Comparison of ENCODE assay signal across 4 worm cellular contexts in genomic region chrII:5032669-5033068, ce11.
A peak's percentile ranks its signal among the peaks of the same experiment; 100 is the strongest.
TF ChIP-seq lines count a peak whose summit lies in the region.

No protein-coding gene starts in this region.

TF ChIP-seq in whole organism, L2 larva, 48 proteins besides CTCF, POLR2A, EP300 and RAD21 (continues in another document):
- TF ChIP-seq fos-1 (tag; optimal IDR thresholded peaks at IDR 0.05; lab: Kevin White, UChicago) (peak; percentile 59), ztf-1 (GFP tag; conservative IDR thresholded peaks at IDR 0.05; lab: Robert Waterston, UW) (no peak), blmp-1 (tag; optimal IDR thresholded peaks at IDR 0.05; lab: Kevin White, UChicago; ENCODE audit: insufficient read depth) (no peak), ceh-82 (tag; optimal IDR thresholded peaks at IDR 0.05; lab: Kevin White, UChicago) (no peak), snpc-4 (tag; optimal IDR thresholded peaks at IDR 0.05; lab: Kevin White, UChicago) (peak; percentile 7), mbf-1 (tag; optimal IDR thresholded peaks at IDR 0.05; lab: Kevin White, UChicago) (no peak), ama-1 (optimal IDR thresholded peaks at IDR 0.05; lab: Kevin White, UChicago) (no peak), F13H6.1 (tag; optimal IDR thresholded peaks at IDR 0.05; lab: Kevin White, UChicago) (peak; percentile 70), ztf-11 (tag; optimal IDR thresholded peaks at IDR 0.05; lab: Kevin White, UChicago) (no peak), nhr-25 (tag; optimal IDR thresholded peaks at IDR 0.05; lab: Kevin White, UChicago) (peak; percentile 1), alr-1 (tag; optimal IDR thresholded peaks at IDR 0.05; lab: Kevin White, UChicago) (no peak), nhr-23 (tag; optimal IDR thresholded peaks at IDR 0.05; lab: Kevin White, UChicago) (no peak), elt-1 (tag; optimal IDR thresholded peaks at IDR 0.05; lab: Kevin White, UChicago) (no peak), gmeb-1 (tag; optimal IDR thresholded peaks at IDR 0.05; lab: Kevin White, UChicago) (peak; percentile 54), nhr-12 (tag; optimal IDR thresholded peaks at IDR 0.05; lab: Kevin White, UChicago) (no peak), Y55F3AM.14 (GFP tag; optimal IDR thresholded peaks at IDR 0.05; lab: Kevin White, UChicago) (no peak), ztf-4 (tag; optimal IDR thresholded peaks at IDR 0.05; lab: Kevin White, UChicago) (no peak), sma-9 (GFP tag; optimal IDR thresholded peaks at IDR 0.05; lab: Kevin White, UChicago) (peak; percentile 26), sma-9 (tag; optimal IDR thresholded peaks at IDR 0.05; lab: Kevin White, UChicago) (no peak), lin-13 (GFP tag; optimal IDR thresholded peaks at IDR 0.05; lab: Kevin White, UChicago) (peak; percentile 13), peb-1 (tag; optimal IDR thresholded peaks at IDR 0.05; lab: Kevin White, UChicago) (no peak), lin-11 (tag; optimal IDR thresholded peaks at IDR 0.05; lab: Kevin White, UChicago) (peak; percentile 11), dmd-4 (tag; optimal IDR thresholded peaks at IDR 0.05; lab: Kevin White, UChicago) (no peak), mdl-1 (tag; optimal IDR thresholded peaks at IDR 0.05; lab: Kevin White, UChicago) (peak in 1 of 2 experiments; percentile 10)

TF ChIP-seq in whole organism, L4 larva, 104 proteins besides CTCF, POLR2A, EP300 and RAD21 (continues in another document):
- TF ChIP-seq mdl-1 (tag; optimal IDR thresholded peaks at IDR 0.05; lab: Kevin White, UChicago) (peak in 1 of 2 experiments; percentile 25), aly-2 (tag; optimal IDR thresholded peaks at IDR 0.05; lab: Kevin White, UChicago) (no peak), nhr-77 (tag; optimal IDR thresholded peaks at IDR 0.05; lab: Kevin White, UChicago) (peak; percentile 71), lsy-2 (tag; optimal IDR thresholded peaks at IDR 0.05; lab: Kevin White, UChicago) (peak; percentile 29 to 70), lin-1 (GFP tag; IDR thresholded peaks at IDR 0.05; lab: Robert Waterston, UW) (peak; percentile 70; the same call in 1 of the 2 replicates), ceh-62 (tag; optimal IDR thresholded peaks at IDR 0.05; lab: Kevin White, UChicago) (no peak), daf-16 (GFP tag; optimal IDR thresholded peaks at IDR 0.05; lab: Kevin White, UChicago) (peak in 1 of 2 experiments; percentile 75), daf-16 (tag; optimal IDR thresholded peaks at IDR 0.05; lab: Kevin White, UChicago) (peak; percentile 70), vab-7 (GFP tag; IDR thresholded peaks at IDR 0.05; lab: Robert Waterston, UW) (peak; percentile 86), tag-97 (GFP tag; IDR thresholded peaks at IDR 0.05; lab: Robert Waterston, UW) (no peak), dmd-6 (GFP tag; IDR thresholded peaks at IDR 0.05; lab: Robert Waterston, UW) (peak; percentile 68), ama-1 (optimal IDR thresholded peaks at IDR 0.05; lab: Kevin White, UChicago) (no peak), attf-4 (tag; optimal IDR thresholded peaks at IDR 0.05; lab: Kevin White, UChicago) (no peak), zfp-2 (tag; optimal IDR thresholded peaks at IDR 0.05; lab: Kevin White, UChicago) (peak; percentile 19), unc-39 (tag; optimal IDR thresholded peaks at IDR 0.05; lab: Kevin White, UChicago) (no peak), ceh-44 (GFP tag; IDR thresholded peaks at IDR 0.05; lab: Robert Waterston, UW) (peak; percentile 59; the same call in 1 of the 2 replicates), mxl-2 (GFP tag; conservative IDR thresholded peaks at IDR 0.05; lab: Robert Waterston, UW) (0 out of 2 replicates have a peak, but pooled peaks have one; percentile 31), mdt-29 (GFP tag; IDR thresholded peaks at IDR 0.05; lab: Robert Waterston, UW) (no peak), ceh-82 (tag; optimal IDR thresholded peaks at IDR 0.05; lab: Kevin White, UChicago) (no peak), lin-13 (GFP tag; optimal IDR thresholded peaks at IDR 0.05; lab: Kevin White, UChicago) (peak; percentile 60), nhr-41 (GFP tag; IDR thresholded peaks at IDR 0.05; lab: Robert Waterston, UW) (peak; percentile 81), arid-1 (GFP tag; conservative IDR thresholded peaks at IDR 0.05; lab: Robert Waterston, UW) (peak; percentile 84), gei-8 (GFP tag; optimal IDR thresholded peaks at IDR 0.05; lab: Kevin White, UChicago) (peak; percentile 68), hlh-11 (tag; optimal IDR thresholded peaks at IDR 0.05; lab: Kevin White, UChicago) (peak; percentile 55)

TF ChIP-seq in whole organism, late embryonic, 69 proteins besides CTCF, POLR2A, EP300 and RAD21 (continues in another document):
- TF ChIP-seq pag-3 (tag; optimal IDR thresholded peaks at IDR 0.05; lab: Kevin White, UChicago; ENCODE audit: borderline replicate concordance): peak; percentile 15
- peak; percentile 85 for TF ChIP-seq C38D4.7 (GFP tag; optimal IDR thresholded peaks at IDR 0.05; lab: Kevin White, UChicago)
- peak; percentile 7 for TF ChIP-seq tbx-7 (tag; optimal IDR thresholded peaks at IDR 0.05; lab: Kevin White, UChicago)
- TF ChIP-seq ceh-6 (GFP tag; optimal IDR thresholded peaks at IDR 0.05; lab: Kevin White, UChicago): peak; percentile 90
- peak; percentile 89 for TF ChIP-seq unc-86 (tag; optimal IDR thresholded peaks at IDR 0.05; lab: Kevin White, UChicago)
- TF ChIP-seq madf-2 (tag; optimal IDR thresholded peaks at IDR 0.05; lab: Kevin White, UChicago): peak; percentile 81
- TF ChIP-seq hlh-30 (tag; optimal IDR thresholded peaks at IDR 0.05; lab: Kevin White, UChicago; ENCODE audit: insufficient read depth): no peak
- TF ChIP-seq ceh-14 (tag; optimal IDR thresholded peaks at IDR 0.05; lab: Kevin White, UChicago): peak; percentile 77
- TF ChIP-seq dmd-4 (tag; optimal IDR thresholded peaks at IDR 0.05; lab: Kevin White, UChicago; ENCODE audit: borderline replicate concordance): peak; percentile 55
- TF ChIP-seq syd-9 (tag; optimal IDR thresholded peaks at IDR 0.05; lab: Kevin White, UChicago): peak; percentile 84
- peak; percentile 90 for TF ChIP-seq ref-2 (tag; optimal IDR thresholded peaks at IDR 0.05; lab: Kevin White, UChicago)
- TF ChIP-seq ceh-45 (GFP tag; IDR thresholded peaks at IDR 0.05; lab: Robert Waterston, UW): peak; percentile 77; the same call in 1 of the 2 replicates
- TF ChIP-seq fax-1 (tag; optimal IDR thresholded peaks at IDR 0.05; lab: Kevin White, UChicago): peak; percentile 82
- TF ChIP-seq nfya-1 (tag; optimal IDR thresholded peaks at IDR 0.05; lab: Kevin White, UChicago): peak; percentile 78
- peak; percentile 86 for TF ChIP-seq C08G9.2 (tag; optimal IDR thresholded peaks at IDR 0.05; lab: Kevin White, UChicago)
- no peak for TF ChIP-seq lim-6 (tag; optimal IDR thresholded peaks at IDR 0.05; lab: Kevin White, UChicago)
- peak; percentile 77 for TF ChIP-seq T23F11.4 (GFP tag; optimal IDR thresholded peaks at IDR 0.05; lab: Kevin White, UChicago)
- peak; percentile 83 for TF ChIP-seq ceh-19 (GFP tag; optimal IDR thresholded peaks at IDR 0.05; lab: Kevin White, UChicago)
- peak; percentile 87 for TF ChIP-seq gmeb-2 (tag; optimal IDR thresholded peaks at IDR 0.05; lab: Kevin White, UChicago)
- TF ChIP-seq elt-2 (tag; optimal IDR thresholded peaks at IDR 0.05; lab: Kevin White, UChicago): peak; percentile 100
- TF ChIP-seq ets-4 (tag; optimal IDR thresholded peaks at IDR 0.05; lab: Kevin White, UChicago): no peak
- TF ChIP-seq sox-4 (tag; optimal IDR thresholded peaks at IDR 0.05; lab: Kevin White, UChicago): peak; percentile 88
- peak; percentile 86 for TF ChIP-seq ceh-2 (tag; optimal IDR thresholded peaks at IDR 0.05; lab: Kevin White, UChicago)
- peak; percentile 73 for TF ChIP-seq pqm-1 (tag; optimal IDR thresholded peaks at IDR 0.05; lab: Kevin White, UChicago)

TF ChIP-seq in whole organism, mixed stage, embryonic, 35 proteins besides CTCF, POLR2A, EP300 and RAD21 (continues in another document):
- TF ChIP-seq cnd-1 (tag; optimal IDR thresholded peaks at IDR 0.05; lab: Kevin White, UChicago) (peak; percentile 95), nhr-76 (tag; optimal IDR thresholded peaks at IDR 0.05; lab: Kevin White, UChicago) (no peak), ceh-43 (GFP tag; optimal IDR thresholded peaks at IDR 0.05; lab: Kevin White, UChicago) (peak; percentile 87), ceh-39 (tag; optimal IDR thresholded peaks at IDR 0.05; lab: Kevin White, UChicago) (no peak), unc-39 (tag; optimal IDR thresholded peaks at IDR 0.05; lab: Kevin White, UChicago) (peak; percentile 27), snpc-4 (tag; optimal IDR thresholded peaks at IDR 0.05; lab: Kevin White, UChicago) (no peak), lin-32 (GFP tag; optimal IDR thresholded peaks at IDR 0.05; lab: Kevin White, UChicago) (peak; percentile 93), unc-62 (GFP tag; optimal IDR thresholded peaks at IDR 0.05; lab: Kevin White, UChicago) (peak; percentile 59), bed-3 (GFP tag; optimal IDR thresholded peaks at IDR 0.05; lab: Kevin White, UChicago) (peak; percentile 82), M03D4.4 (tag; optimal IDR thresholded peaks at IDR 0.05; lab: Kevin White, UChicago) (peak; percentile 94), lsy-2 (tag; optimal IDR thresholded peaks at IDR 0.05; lab: Kevin White, UChicago) (peak; percentile 61), nhr-237 (tag; optimal IDR thresholded peaks at IDR 0.05; lab: Kevin White, UChicago) (peak; percentile 28), mep-1 (tag; optimal IDR thresholded peaks at IDR 0.05; lab: Kevin White, UChicago) (peak; percentile 39), ztf-11 (tag; optimal IDR thresholded peaks at IDR 0.05; lab: Kevin White, UChicago) (peak; percentile 85), nhr-12 (tag; optimal IDR thresholded peaks at IDR 0.05; lab: Kevin White, UChicago) (no peak), ham-2 (GFP tag; optimal IDR thresholded peaks at IDR 0.05; lab: Kevin White, UChicago) (peak; percentile 93), mab-5 (tag; optimal IDR thresholded peaks at IDR 0.05; lab: Kevin White, UChicago) (no peak), lin-13 (tag; optimal IDR thresholded peaks at IDR 0.05; lab: Kevin White, UChicago) (peak; percentile 48), ceh-83 (GFP tag; optimal IDR thresholded peaks at IDR 0.05; lab: Kevin White, UChicago) (peak; percentile 75), sptf-1 (tag; optimal IDR thresholded peaks at IDR 0.05; lab: Kevin White, UChicago) (peak; percentile 96), nhr-2 (tag; optimal IDR thresholded peaks at IDR 0.05; lab: Kevin White, UChicago) (no peak), elt-3 (tag; optimal IDR thresholded peaks at IDR 0.05; lab: Kevin White, UChicago) (no peak), blmp-1 (tag; optimal IDR thresholded peaks at IDR 0.05; lab: Kevin White, UChicago) (peak; percentile 8), sem-2 (GFP tag; optimal IDR thresholded peaks at IDR 0.05; lab: Kevin White, UChicago) (peak; percentile 92), zip-8 (tag; optimal IDR thresholded peaks at IDR 0.05; lab: Kevin White, UChicago) (no peak), tbx-8 (GFP tag; optimal IDR thresholded peaks at IDR 0.05; lab: Kevin White, UChicago) (peak; percentile 88), flh-1 (GFP tag; optimal IDR thresholded peaks at IDR 0.05; lab: Kevin White, UChicago) (peak; percentile 80), ces-1 (GFP tag; optimal IDR thresholded peaks at IDR 0.05; lab: Kevin White, UChicago) (no peak), nhr-28 (tag; optimal IDR thresholded peaks at IDR 0.05; lab: Kevin White, UChicago) (peak; percentile 53)
